Worm (Caenorhabditis elegans) whole organism, young adult: Measurements from ENCODE around the gene lgc-44.
A peak's percentile ranks its signal among the peaks of the same experiment; 100 is the strongest.

ENCODE experiments used
- B0035.1 ChIP-seq: sonication (generic microtip); optimal IDR thresholded peaks from 2 replicates; lab custom pipeline; 2016; ENCODE audit warnings: missing genetic modification characterization, mild to moderate bottlenecking, missing compliant biosample characterization, missing genotype, missing genetic modification reagents
- B0261.1 ChIP-seq: sonication (generic microtip); optimal IDR thresholded peaks from 2 replicates; lab custom pipeline; 2016; ENCODE audit warnings: mild to moderate bottlenecking, missing genetic modification characterization, moderate library complexity, missing compliant biosample characterization
- C06A6.2 ChIP-seq: fragments of 200-800 bp; sonication (Bioruptor generic); conservative IDR thresholded peaks from 2 replicates; pipeline ENCODE4 v1.3.6; 2022; ENCODE audit warnings: missing genetic modification characterization, missing compliant biosample characterization
- C17E4.6 ChIP-seq: fragments of 200-800 bp; sonication (Bioruptor generic); IDR thresholded peaks from 2 replicates; pipeline ENCODE4 v1.3.6; 2022; ENCODE audit warnings: missing genetic modification reagents, missing genetic modification characterization, missing compliant biosample characterization
- F52B5.7 ChIP-seq: sonication (generic microtip); optimal IDR thresholded peaks from 2 replicates; lab custom pipeline; 2016; ENCODE audit warnings: mild to moderate bottlenecking, missing genetic modification characterization, missing compliant biosample characterization
- K11D2.4 ChIP-seq: fragments of 200-800 bp; sonication (Bioruptor generic); IDR thresholded peaks from 2 replicates; pipeline ENCODE4 v1.3.6; 2022; ENCODE audit warnings: missing genetic modification reagents, missing genetic modification characterization, missing compliant biosample characterization
- Y53F4B.3 ChIP-seq: fragments of 200-800 bp; sonication (Bioruptor generic); IDR thresholded peaks from 2 replicates; pipeline ENCODE4 v1.3.6; 2022; ENCODE audit warnings: missing genetic modification reagents, missing genetic modification characterization, missing compliant biosample characterization
- Y53G8AR.9 ChIP-seq: fragments of 200-800 bp; sonication (Bioruptor generic); conservative IDR thresholded peaks from 2 replicates; pipeline ENCODE4 v1.3.6; 2022; ENCODE audit warnings: missing genetic modification reagents, missing genetic modification characterization, missing compliant biosample characterization
- Y67H2A.10 ChIP-seq: fragments of 200-800 bp; sonication (Bioruptor generic); conservative IDR thresholded peaks from 2 replicates; pipeline ENCODE4 v1.3.6; 2022; ENCODE audit warnings: missing genetic modification reagents, missing genetic modification characterization, missing compliant biosample characterization
- akir-1 ChIP-seq: fragments of 200-800 bp; sonication (Bioruptor generic); optimal IDR thresholded peaks from 2 replicates; lab custom pipeline; 2018; ENCODE audit warnings: mild to moderate bottlenecking, missing genetic modification characterization, moderate library complexity, missing compliant biosample characterization
- cebp-1 ChIP-seq, 2 experiments: fragments of 200-800 bp in 1 of 2; sonication (Bioruptor generic) in 1 of 2; sonication (generic microtip) in 1 of 2; IDR thresholded peaks in 1 of 2; optimal IDR thresholded peaks in 1 of 2; 2 replicates each; pipeline versions ENCODE4 v1.3.6 to Lab custom; 2017 to 2022; ENCODE audit warnings: missing compliant biosample characterization in 2 of 2, missing genetic modification characterization in 2 of 2, mild to moderate bottlenecking in 1 of 2, missing genetic modification reagents in 1 of 2, moderate library complexity in 1 of 2
- cebp-2 ChIP-seq: fragments of 200-800 bp; sonication (Bioruptor generic); IDR thresholded peaks from 2 replicates; pipeline ENCODE4 v1.3.6; 2022; ENCODE audit warnings: missing genetic modification characterization, missing compliant biosample characterization
- ceh-100 ChIP-seq: fragments of 200-800 bp; sonication (Bioruptor generic); IDR thresholded peaks from 2 replicates; pipeline ENCODE4 v1.3.6; 2022; ENCODE audit warnings: missing genetic modification reagents, missing genetic modification characterization, missing compliant biosample characterization
- chd-7 ChIP-seq: sonication (generic microtip); optimal IDR thresholded peaks from 2 replicates; lab custom pipeline; 2016; ENCODE audit warnings: mild to moderate bottlenecking, missing genetic modification characterization, moderate library complexity, missing compliant biosample characterization
- die-1 ChIP-seq: sonication (generic microtip); optimal IDR thresholded peaks from 2 replicates; lab custom pipeline; 2016; ENCODE audit warnings: missing genotype, mild to moderate bottlenecking, missing genetic modification characterization, missing compliant biosample characterization
- ekl-4 ChIP-seq: fragments of 200-800 bp; sonication (Bioruptor generic); IDR thresholded peaks from 2 replicates; pipeline ENCODE4 v1.3.6; 2022; ENCODE audit warnings: missing genetic modification reagents, missing genetic modification characterization, missing compliant biosample characterization
- fkh-3 ChIP-seq: sonication (generic microtip); optimal IDR thresholded peaks from 2 replicates; lab custom pipeline; 2016; ENCODE audit warnings: mild to moderate bottlenecking, missing genetic modification characterization, missing compliant biosample characterization
- gei-17 ChIP-seq: fragments of 200-800 bp; sonication (Bioruptor generic); optimal IDR thresholded peaks from 2 replicates; lab custom pipeline; 2018; ENCODE audit warnings: mild to moderate bottlenecking, missing genetic modification characterization, missing compliant biosample characterization
- him-1 ChIP-seq: sonication (generic microtip); optimal IDR thresholded peaks from 2 replicates; lab custom pipeline; 2016; ENCODE audit warnings: missing genotype, missing genetic modification reagents, missing genetic modification characterization, missing compliant biosample characterization
- hlh-26 ChIP-seq: fragments of 200-800 bp; sonication (Bioruptor generic); conservative IDR thresholded peaks from 2 replicates; pipeline ENCODE4 v1.3.6; 2022; ENCODE audit warnings: missing genetic modification reagents, missing genetic modification characterization, missing compliant biosample characterization
- hmg-20 ChIP-seq: fragments of 200-800 bp; sonication (Bioruptor generic); IDR thresholded peaks from 2 replicates; pipeline ENCODE4 v1.3.6; 2022; ENCODE audit warnings: missing genetic modification reagents, missing genetic modification characterization, missing compliant biosample characterization
- lag-1 ChIP-seq: fragments of 200-800 bp; sonication (Bioruptor generic); IDR thresholded peaks from 2 replicates; pipeline ENCODE4 v1.3.6; 2022; ENCODE audit warnings: missing genetic modification reagents, missing genetic modification characterization, missing compliant biosample characterization
- let-607 ChIP-seq, 2 experiments: fragments of 200-800 bp in 1 of 2; sonication (Bioruptor generic) in 1 of 2; sonication (generic microtip) in 1 of 2; optimal IDR thresholded peaks; 2 replicates each; lab custom pipeline; 2016 to 2018; ENCODE audit warnings: mild to moderate bottlenecking in 2 of 2, missing compliant biosample characterization in 2 of 2, missing genetic modification characterization in 2 of 2, moderate library complexity in 2 of 2, missing genotype in 1 of 2
- lin-35 ChIP-seq, 3 experiments: fragments of 150-350 bp in 2 of 3; sonication (generic microtip) in 1 of 3; optimal IDR thresholded peaks; 2 replicates each; lab custom pipeline; 2014 to 2018; ENCODE audit warnings: missing biosample characterization in 3 of 3, missing genetic modification characterization in 3 of 3, missing genetic modification reagents in 3 of 3
- madf-3 ChIP-seq: fragments of 200-800 bp; sonication (Bioruptor generic); IDR thresholded peaks from 2 replicates; pipeline ENCODE4 v1.3.6; 2022; ENCODE audit warnings: missing genetic modification reagents, missing genetic modification characterization, missing compliant biosample characterization
- madf-6 ChIP-seq: fragments of 200-800 bp; sonication (Bioruptor generic); IDR thresholded peaks from 2 replicates; pipeline ENCODE4 v1.3.6; 2022; ENCODE audit warnings: missing genetic modification reagents, missing genetic modification characterization, missing compliant biosample characterization
- madf-8 ChIP-seq: fragments of 200-800 bp; sonication (Bioruptor generic); conservative IDR thresholded peaks from 2 replicates; pipeline ENCODE4 v1.3.6; 2022; ENCODE audit warnings: missing genetic modification reagents, missing genetic modification characterization, missing compliant biosample characterization
- nhr-179 ChIP-seq: sonication (generic microtip); optimal IDR thresholded peaks from 2 replicates; lab custom pipeline; 2016; ENCODE audit warnings: mild to moderate bottlenecking, missing genetic modification characterization, missing compliant biosample characterization
- nhr-27 ChIP-seq: fragments of 200-800 bp; sonication (Bioruptor generic); optimal IDR thresholded peaks from 2 replicates; lab custom pipeline; 2018; ENCODE audit warnings: mild to moderate bottlenecking, missing genetic modification characterization, moderate library complexity, missing compliant biosample characterization
- nhr-90 ChIP-seq: sonication (generic microtip); optimal IDR thresholded peaks from 2 replicates; lab custom pipeline; 2016; ENCODE audit warnings: missing genotype, mild to moderate bottlenecking, missing genetic modification characterization, missing compliant biosample characterization
- pbrm-1 ChIP-seq: fragments of 200-800 bp; sonication (Bioruptor generic); IDR thresholded peaks from 2 replicates; pipeline ENCODE4 v1.3.6; 2022; ENCODE audit warnings: missing genetic modification reagents, missing genetic modification characterization, missing compliant biosample characterization
- rcor-1 ChIP-seq: fragments of 200-800 bp; sonication (Bioruptor generic); IDR thresholded peaks from 2 replicates; pipeline ENCODE4 v1.3.6; 2022; ENCODE audit warnings: missing genetic modification reagents, missing genetic modification characterization, missing compliant biosample characterization
- rec-8 ChIP-seq, 2 experiments: sonication (generic microtip); optimal IDR thresholded peaks; 2 replicates each; lab custom pipeline; 2016; ENCODE audit warnings: mild to moderate bottlenecking in 2 of 2, missing genetic modification characterization in 2 of 2, missing genetic modification reagents in 2 of 2, missing genotype in 2 of 2, missing biosample characterization in 1 of 2, missing compliant biosample characterization in 1 of 2, moderate library complexity in 1 of 2
- sdz-38 ChIP-seq: sonication (generic microtip); optimal IDR thresholded peaks from 2 replicates; lab custom pipeline; 2016; ENCODE audit warnings: missing genotype, missing genetic modification characterization, missing compliant biosample characterization
- snpc-4 ChIP-seq, 5 experiments: fragments of 150-350 bp in 1 of 5; sonication (generic microtip) in 4 of 5; optimal IDR thresholded peaks; 2 replicates each; lab custom pipeline; 2014 to 2018; ENCODE audit warnings: missing genetic modification characterization in 5 of 5, missing biosample characterization in 3 of 5, antibody characterized with exemption in 2 of 5, mild to moderate bottlenecking in 2 of 5, missing compliant biosample characterization in 2 of 5, missing genotype in 2 of 5, moderate library complexity in 2 of 5, missing genetic modification reagents in 1 of 5
- somi-1 ChIP-seq: fragments of 200-800 bp; sonication (Bioruptor generic); optimal IDR thresholded peaks from 2 replicates; lab custom pipeline; 2018; ENCODE audit warnings: mild to moderate bottlenecking, missing genetic modification characterization, missing compliant biosample characterization
- sptf-2 ChIP-seq: fragments of 200-800 bp; sonication (Bioruptor generic); optimal IDR thresholded peaks from 2 replicates; lab custom pipeline; 2018; ENCODE audit warnings: mild to moderate bottlenecking, missing genetic modification characterization, missing compliant biosample characterization
- tbp1 ChIP-seq: fragments of 200-800 bp; sonication (Bioruptor generic); optimal IDR thresholded peaks from 2 replicates; lab custom pipeline; 2018; ENCODE audit warnings: mild to moderate bottlenecking, missing genetic modification characterization, missing compliant biosample characterization
- unc-62 ChIP-seq: fragments of 150-350 bp; optimal IDR thresholded peaks from 2 replicates; lab custom pipeline; 2014; ENCODE audit warnings: missing biosample characterization, missing genetic modification reagents, missing genetic modification characterization
- ztf-22 ChIP-seq: fragments of 200-800 bp; sonication (Bioruptor generic); optimal IDR thresholded peaks from 2 replicates; lab custom pipeline; 2018; ENCODE audit warnings: mild to moderate bottlenecking, missing genetic modification characterization, moderate library complexity, missing compliant biosample characterization
- ztf-6 ChIP-seq: fragments of 200-800 bp; sonication (Bioruptor generic); IDR thresholded peaks from 2 replicates; pipeline ENCODE4 v1.3.6; 2022; ENCODE audit warnings: missing genetic modification reagents, missing genetic modification characterization, missing compliant biosample characterization

lgc-44 gene

ce11 chrV:11682858-11683257 lies 10.5 kb upstream of the lgc-44 start:
- TF ChIP-seq madf-3 (GFP tag; lab: Robert Waterston, UW) (no peak), cebp-1 (GFP tag; IDR thresholded peaks at IDR 0.05; lab: Robert Waterston, UW) (no peak), cebp-1 (tag; optimal IDR thresholded peaks at IDR 0.05; lab: Kevin White, UChicago) (peak; percentile 8)
- TF ChIP-seq, all 124 proteins: peak for 1

ce11 chrV:11680519-11681203 lies 8.3 kb upstream of the lgc-44 start:
- TF ChIP-seq sdz-38 (tag; lab: Kevin White, UChicago) (no peak), let-607 (tag; optimal IDR thresholded peaks at IDR 0.05; lab: Kevin White, UChicago) (no peak), tbp1 (GFP tag; lab: Kevin White, UChicago) (no peak), Y67H2A.10 (GFP tag; lab: Robert Waterston, UW) (no peak), nhr-179 (no peak), chd-7 (tag; lab: Kevin White, UChicago) (no peak), nhr-90 (no peak), madf-8 (GFP tag; lab: Robert Waterston, UW) (no peak)

- TF ChIP-seq snpc-4 (GFP tag; optimal IDR thresholded peaks at IDR 0.05; lab: Kevin White, UChicago), result no peak
- no peak for TF ChIP-seq snpc-4 (tag; optimal IDR thresholded peaks at IDR 0.05; lab: Kevin White, UChicago)
- TF ChIP-seq unc-62 (GFP tag; lab: Kevin White, UChicago), result no peak
- no peak for TF ChIP-seq B0035.1 (tag; lab: Kevin White, UChicago)
- no peak for TF ChIP-seq nhr-27 (tag; lab: Kevin White, UChicago)
- TF ChIP-seq C17E4.6 (GFP tag; lab: Robert Waterston, UW), result no peak
- no peak for TF ChIP-seq ekl-4 (GFP tag; lab: Robert Waterston, UW)
- TF ChIP-seq ztf-6 (GFP tag; lab: Robert Waterston, UW), result no peak
- TF ChIP-seq fkh-3 (tag; lab: Kevin White, UChicago), result no peak
- TF ChIP-seq pbrm-1 (GFP tag; lab: Robert Waterston, UW), result no peak
- TF ChIP-seq Y53G8AR.9 (GFP tag; lab: Robert Waterston, UW), result no peak
- no peak for TF ChIP-seq K11D2.4 (GFP tag; lab: Robert Waterston, UW)
- no peak for TF ChIP-seq lin-35 (GFP tag; optimal IDR thresholded peaks at IDR 0.05; lab: Kevin White, UChicago)
- no peak for TF ChIP-seq akir-1
- no peak for TF ChIP-seq B0261.1 (tag; lab: Kevin White, UChicago)
Observed at ce11 chrV:11677494-11677893, 5.1 kb upstream of the lgc-44 start.

DNA sequence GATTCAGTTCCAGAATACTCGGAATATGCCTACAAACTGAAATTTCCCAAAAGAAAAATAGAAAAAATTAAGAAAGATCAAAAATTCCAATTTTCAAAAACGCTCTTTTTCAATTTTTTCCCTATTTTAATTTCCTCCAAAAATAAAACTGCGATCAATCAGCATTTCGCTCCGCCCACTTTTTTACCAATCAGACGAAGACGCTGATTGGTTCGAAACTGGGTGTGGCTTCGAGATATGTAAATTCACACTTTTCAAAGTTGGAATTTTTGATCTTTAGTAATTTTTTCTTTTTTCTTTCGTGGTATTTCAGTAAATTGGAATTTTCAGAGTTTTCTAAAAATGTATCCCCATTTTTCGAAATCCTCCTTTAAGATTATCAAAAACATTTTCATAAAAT lies 4.6 kb upstream of the lgc-44 start:
- no peak for TF ChIP-seq F52B5.7 (tag; lab: Kevin White, UChicago)
- TF ChIP-seq die-1 (tag; lab: Kevin White, UChicago), result no peak
- no peak for TF ChIP-seq madf-6 (GFP tag; lab: Robert Waterston, UW)
- TF ChIP-seq ztf-6 (GFP tag; lab: Robert Waterston, UW), result no peak
- no peak for TF ChIP-seq ztf-22
- TF ChIP-seq ceh-100 (GFP tag; lab: Robert Waterston, UW), result no peak
- no peak for TF ChIP-seq Y53F4B.3 (GFP tag; lab: Robert Waterston, UW)
- TF ChIP-seq him-1 (tag; lab: Kevin White, UChicago), result no peak
- TF ChIP-seq rec-8 (tag; optimal IDR thresholded peaks at IDR 0.05; lab: Kevin White, UChicago), result no peak
- TF ChIP-seq C06A6.2, result no peak
- TF ChIP-seq Y67H2A.10 (GFP tag; lab: Robert Waterston, UW), result no peak
- TF ChIP-seq lag-1 (GFP tag; lab: Robert Waterston, UW), result no peak
- no peak for TF ChIP-seq sptf-2
- no peak for TF ChIP-seq cebp-2 (GFP tag; lab: Robert Waterston, UW)
- TF ChIP-seq rcor-1 (GFP tag; lab: Robert Waterston, UW), result no peak
- TF ChIP-seq hmg-20, result no peak
- TF ChIP-seq gei-17 (GFP tag; lab: Kevin White, UChicago), result no peak
- no peak for TF ChIP-seq let-607 (tag; optimal IDR thresholded peaks at IDR 0.05; lab: Kevin White, UChicago)
- no peak for TF ChIP-seq hlh-26
- no peak for TF ChIP-seq somi-1 (GFP tag; lab: Kevin White, UChicago)
